Worm (Caenorhabditis elegans) whole organism, early embryonic: ENCODE results near the gene his-72.

Source experiments
- B0310.2 ChIP-seq: sonication (generic microtip); optimal IDR thresholded peaks from 2 replicates; lab custom pipeline; 2016; ENCODE audit warnings: mild to moderate bottlenecking, missing genetic modification characterization, missing compliant biosample characterization
- F13C5.2 ChIP-seq: sonication (generic microtip); optimal IDR thresholded peaks from 2 replicates; lab custom pipeline; 2017; ENCODE audit warnings: mild to moderate bottlenecking, missing genetic modification characterization, inconsistent platforms, missing compliant biosample characterization
- aly-1 ChIP-seq: sonication (generic microtip); optimal IDR thresholded peaks from 2 replicates; lab custom pipeline; 2016; ENCODE audit warnings: missing genetic modification characterization, missing compliant biosample characterization
- ama-1 ChIP-seq: fragments of 150-350 bp; optimal IDR thresholded peaks from 2 replicates; lab custom pipeline; 2014
- ceh-13 ChIP-seq: fragments of 200-800 bp; sonication (Bioruptor generic); optimal IDR thresholded peaks from 2 replicates; lab custom pipeline; 2018; ENCODE audit warnings: mild to moderate bottlenecking, missing genetic modification characterization, missing compliant biosample characterization
- ceh-36 ChIP-seq: sonication (generic microtip); optimal IDR thresholded peaks from 2 replicates; lab custom pipeline; 2016; ENCODE audit warnings: missing genetic modification characterization, inconsistent platforms, missing compliant biosample characterization
- ets-7 ChIP-seq: sonication (generic microtip); optimal IDR thresholded peaks from 2 replicates; lab custom pipeline; 2016; ENCODE audit warnings: missing genotype, missing genetic modification characterization, missing compliant biosample characterization
- flt-1 ChIP-seq: fragments of 200-800 bp; sonication (Bioruptor generic); IDR thresholded peaks from 2 replicates; pipeline ENCODE4 v1.3.6; 2022; ENCODE audit warnings: missing genetic modification characterization, missing compliant biosample characterization
- hmbx-1 ChIP-seq: sonication (generic microtip); optimal IDR thresholded peaks from 2 replicates; lab custom pipeline; 2016; ENCODE audit warnings: mild to moderate bottlenecking, missing genetic modification characterization, missing compliant biosample characterization
- hmg-4 ChIP-seq: fragments of 200-800 bp; sonication (Bioruptor generic); optimal IDR thresholded peaks from 2 replicates; lab custom pipeline; 2018; ENCODE audit warnings: mild to moderate bottlenecking, missing genetic modification characterization, missing compliant biosample characterization
- hnd-1 ChIP-seq: sonication (generic microtip); optimal IDR thresholded peaks from 2 replicates; lab custom pipeline; 2016; ENCODE audit warnings: missing genetic modification characterization, missing compliant biosample characterization
- pes-1 ChIP-seq: fragments of 200-800 bp; sonication (Bioruptor generic); IDR thresholded peaks from 2 replicates; pipeline ENCODE4 v1.3.6; 2022; ENCODE audit warnings: missing genetic modification reagents, missing genetic modification characterization, missing compliant biosample characterization
- scrt-1 ChIP-seq: fragments of 200-800 bp; sonication (Bioruptor generic); IDR thresholded peaks from 2 replicates; pipeline ENCODE4 v1.3.6; 2022; ENCODE audit warnings: missing genetic modification characterization, missing compliant biosample characterization
- sea-1 ChIP-seq: fragments of 200-800 bp; sonication (Bioruptor generic); conservative IDR thresholded peaks from 2 replicates; pipeline ENCODE4 v1.3.6; 2022; ENCODE audit warnings: missing genetic modification characterization, missing compliant biosample characterization
- tbx-11 ChIP-seq: fragments of 200-800 bp; sonication (Bioruptor generic); IDR thresholded peaks from 2 replicates; pipeline ENCODE4 v1.3.6; 2022; ENCODE audit warnings: missing genetic modification characterization, missing compliant biosample characterization
- tbx-37 ChIP-seq: fragments of 200-800 bp; sonication (Bioruptor generic); conservative IDR thresholded peaks from 2 replicates; pipeline ENCODE4 v1.3.6; 2022; ENCODE audit warnings: missing genetic modification reagents, missing genetic modification characterization, missing compliant biosample characterization
- tra-4 ChIP-seq: sonication (generic microtip); optimal IDR thresholded peaks from 2 replicates; lab custom pipeline; 2017; ENCODE audit warnings: missing genetic modification characterization, missing compliant biosample characterization

The his-72 gene

DNA sequence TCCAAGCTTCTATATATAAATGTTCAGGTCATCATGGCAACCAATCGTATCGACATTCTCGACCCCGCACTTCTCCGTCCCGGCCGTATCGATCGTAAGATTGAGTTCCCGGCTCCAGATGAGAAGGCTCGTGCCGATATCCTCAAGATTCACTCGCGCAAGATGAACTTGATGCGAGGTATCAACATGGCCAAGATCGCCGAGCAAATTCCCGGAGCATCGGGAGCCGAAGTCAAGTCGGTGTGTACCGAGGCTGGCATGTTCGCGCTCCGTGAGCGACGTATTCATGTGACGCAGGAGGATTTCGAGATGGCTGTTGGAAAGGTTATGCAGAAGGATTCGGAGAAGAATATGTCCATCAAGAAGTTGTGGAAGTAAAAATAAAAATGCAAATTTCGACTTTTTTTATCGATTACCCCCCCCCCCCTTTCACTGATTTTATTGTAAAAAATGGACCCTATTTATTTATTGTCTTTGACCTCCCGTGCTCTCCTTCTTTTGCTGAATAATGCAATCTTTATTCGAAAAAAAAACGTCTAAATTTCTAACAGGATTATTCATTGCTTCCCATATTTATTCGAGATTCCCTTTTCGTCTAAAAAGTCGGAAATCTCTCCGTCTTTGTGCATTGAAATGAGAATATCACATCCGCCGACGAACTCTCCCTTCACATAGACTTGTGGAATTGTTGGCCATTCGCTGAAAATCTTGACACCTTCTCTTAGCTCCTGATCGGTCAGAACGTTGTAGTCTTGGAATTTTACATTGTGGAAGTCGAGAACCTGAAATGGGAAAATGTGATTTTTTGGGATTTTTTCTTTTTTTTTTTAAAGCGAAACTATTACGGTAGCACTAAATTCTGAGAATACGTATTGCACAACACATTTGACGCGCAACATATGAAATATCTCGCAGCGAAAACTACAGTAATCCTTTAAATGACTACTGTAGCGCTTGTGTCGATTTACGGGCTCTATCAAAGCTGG lies 3.5 kb upstream of the his-72 start:
- TF ChIP-seq aly-1 (tag; lab: Kevin White, UChicago) = no peak
- no peak for TF ChIP-seq tbx-11 (GFP tag; lab: Robert Waterston, UW)
- TF ChIP-seq ceh-13 = no peak
- TF ChIP-seq ama-1 (lab: Kevin White, UChicago) = no peak
- no peak for TF ChIP-seq pes-1 (GFP tag; lab: Robert Waterston, UW)
- TF ChIP-seq ceh-36 (tag; lab: Kevin White, UChicago) = no peak
- no peak for TF ChIP-seq sea-1 (GFP tag; lab: Robert Waterston, UW)
- TF ChIP-seq tbx-37 (GFP tag; lab: Robert Waterston, UW) = no peak
- TF ChIP-seq hmg-4 = no peak
- TF ChIP-seq F13C5.2 (tag; lab: Kevin White, UChicago) = no peak
- TF ChIP-seq hmbx-1 (tag; lab: Kevin White, UChicago) = no peak

ce11 chrIII:12370011-12370506 lies 1.2 kb upstream of the his-72 start, which contains the start of gene rpt-6:
Gene rpt-6, plus strand, starts transcription at chrIII:12370456.
- TF ChIP-seq tbx-11 (GFP tag; lab: Robert Waterston, UW) (no peak), tra-4 (tag; lab: Kevin White, UChicago) (no peak)

DNA sequence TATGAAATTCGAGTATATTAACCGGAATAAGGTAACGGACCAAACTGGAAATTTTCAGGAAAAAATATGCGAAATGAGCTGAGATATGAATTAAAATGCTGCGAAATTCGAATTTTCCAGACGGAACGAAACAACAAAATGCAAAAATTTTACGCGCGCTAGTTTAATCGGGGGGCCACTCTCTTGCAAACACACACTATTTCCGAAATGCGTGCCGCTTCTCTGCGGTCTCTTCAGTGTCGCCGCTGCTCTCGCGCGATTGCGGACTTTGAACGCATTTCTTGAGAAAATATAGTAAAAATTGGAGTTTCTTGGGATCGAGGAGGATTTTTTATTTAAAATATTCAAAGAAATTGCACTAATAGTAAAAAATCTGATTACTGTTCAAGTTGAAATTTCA lies 626 bp upstream of the his-72 start:
- TF ChIP-seq tbx-11 (GFP tag; lab: Robert Waterston, UW) (no peak), tbx-37 (GFP tag; lab: Robert Waterston, UW) (no peak), hmbx-1 (tag; lab: Kevin White, UChicago) (no peak), ceh-13 (no peak)

DNA sequence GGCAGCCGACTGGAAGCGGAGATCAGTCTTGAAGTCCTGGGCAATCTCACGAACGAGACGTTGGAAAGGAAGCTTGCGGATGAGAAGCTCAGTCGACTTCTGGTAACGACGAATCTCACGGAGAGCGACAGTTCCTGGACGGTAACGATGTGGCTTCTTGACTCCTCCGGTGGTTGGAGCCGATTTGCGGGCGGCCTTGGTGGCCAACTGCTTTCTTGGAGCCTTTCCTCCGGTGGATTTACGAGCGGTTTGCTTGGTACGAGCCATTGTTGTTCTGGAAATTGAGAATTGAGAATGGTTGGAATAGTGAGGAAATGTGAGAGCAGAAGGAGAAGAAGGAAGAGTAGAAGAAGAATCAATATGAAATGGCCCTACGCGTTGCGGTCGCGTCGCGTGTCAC lies 959 bp downstream of the his-72 start:
- no peak for TF ChIP-seq flt-1 (GFP tag; lab: Robert Waterston, UW)
- no peak for TF ChIP-seq tra-4 (tag; lab: Kevin White, UChicago)
- TF ChIP-seq hnd-1 = no peak
- no peak for TF ChIP-seq ama-1 (lab: Kevin White, UChicago)
- TF ChIP-seq hmbx-1 (tag; lab: Kevin White, UChicago) = no peak
- TF ChIP-seq ceh-36 (tag; lab: Kevin White, UChicago) = no peak
- TF ChIP-seq ets-7 (tag; lab: Kevin White, UChicago) = no peak
- no peak for TF ChIP-seq ceh-13
- TF ChIP-seq hmg-4 = no peak
- no peak for TF ChIP-seq tbx-37 (GFP tag; lab: Robert Waterston, UW)
- no peak for TF ChIP-seq B0310.2 (tag; lab: Kevin White, UChicago)
- no peak for TF ChIP-seq sea-1 (GFP tag; lab: Robert Waterston, UW)
- TF ChIP-seq aly-1 (tag; lab: Kevin White, UChicago) = no peak
- no peak for TF ChIP-seq pes-1 (GFP tag; lab: Robert Waterston, UW)
- no peak for TF ChIP-seq tbx-11 (GFP tag; lab: Robert Waterston, UW)
- no peak for TF ChIP-seq scrt-1 (GFP tag; lab: Robert Waterston, UW)
- TF ChIP-seq F13C5.2 (tag; lab: Kevin White, UChicago) = no peak

ce11 chrIII:12366989-12367557 lies 1.8 kb downstream of the his-72 start, which contains the start of gene Y75B8A.33:
Gene Y75B8A.33, minus strand, starts transcription at chrIII:12367373.
- TF ChIP-seq pes-1 (GFP tag; lab: Robert Waterston, UW) (peak; percentile 39; the same call in 1 of the 2 replicates), flt-1 (GFP tag; lab: Robert Waterston, UW) (no peak)

DNA sequence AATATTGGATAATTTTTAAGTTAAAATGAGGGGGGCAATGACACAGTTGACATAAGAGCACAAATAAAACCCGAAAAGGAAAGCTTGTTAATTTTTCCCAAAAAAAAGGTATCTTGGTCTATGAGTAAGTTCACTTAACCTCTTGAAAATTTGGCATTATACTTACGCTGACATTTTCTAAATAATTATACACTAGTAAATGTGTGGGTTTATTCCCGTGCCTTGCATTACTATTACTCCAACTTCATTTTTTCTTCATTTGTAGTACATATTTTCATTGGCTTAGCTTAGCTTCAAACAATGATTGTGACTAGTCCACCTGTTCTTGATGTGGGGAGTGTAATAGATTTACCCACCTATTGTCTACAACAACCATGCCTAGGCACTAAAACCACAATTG lies 9.6 kb downstream of the his-72 start, which contains the start of gene Y75B8A.34:
Y75B8A.34 (plus strand) TSS at position 301 of the 400 bp plus-strand sequence.
- TF ChIP-seq hnd-1 = no peak
- TF ChIP-seq tra-4 (tag; lab: Kevin White, UChicago) = no peak
- no peak for TF ChIP-seq tbx-11 (GFP tag; lab: Robert Waterston, UW)
- TF ChIP-seq hmg-4 = no peak
- TF ChIP-seq scrt-1 (GFP tag; lab: Robert Waterston, UW) = no peak
- TF ChIP-seq tbx-37 (GFP tag; lab: Robert Waterston, UW) = no peak
- TF ChIP-seq aly-1 (tag; lab: Kevin White, UChicago) = no peak
- TF ChIP-seq F13C5.2 (tag; lab: Kevin White, UChicago) = no peak
- TF ChIP-seq ama-1 (lab: Kevin White, UChicago) = no peak
- TF ChIP-seq B0310.2 (tag; lab: Kevin White, UChicago) = no peak
- no peak for TF ChIP-seq ceh-13

- TF ChIP-seq ceh-13 (no peak), scrt-1 (GFP tag; lab: Robert Waterston, UW) (no peak), sea-1 (GFP tag; lab: Robert Waterston, UW) (no peak), ceh-36 (tag; lab: Kevin White, UChicago) (no peak), B0310.2 (tag; lab: Kevin White, UChicago) (no peak), hmbx-1 (tag; lab: Kevin White, UChicago) (no peak), F13C5.2 (tag; lab: Kevin White, UChicago) (no peak), ets-7 (tag; lab: Kevin White, UChicago) (no peak), tbx-11 (GFP tag; lab: Robert Waterston, UW) (no peak), tbx-37 (GFP tag; lab: Robert Waterston, UW) (no peak), ama-1 (lab: Kevin White, UChicago) (no peak), flt-1 (GFP tag; lab: Robert Waterston, UW) (no peak), hmg-4 (no peak), hnd-1 (no peak), pes-1 (GFP tag; lab: Robert Waterston, UW) (no peak), tra-4 (tag; lab: Kevin White, UChicago) (no peak), aly-1 (tag; lab: Kevin White, UChicago) (no peak)
Measured at ce11 chrIII:12358461-12358860, 10.4 kb downstream of the his-72 start, which contains the start of gene Y75B8A.32. Gene Y75B8A.32, minus strand, starts transcription at chrIII:12358561.
